Worm (Caenorhabditis elegans): ENCODE measurements around the gene srsy-1.

DNA sequence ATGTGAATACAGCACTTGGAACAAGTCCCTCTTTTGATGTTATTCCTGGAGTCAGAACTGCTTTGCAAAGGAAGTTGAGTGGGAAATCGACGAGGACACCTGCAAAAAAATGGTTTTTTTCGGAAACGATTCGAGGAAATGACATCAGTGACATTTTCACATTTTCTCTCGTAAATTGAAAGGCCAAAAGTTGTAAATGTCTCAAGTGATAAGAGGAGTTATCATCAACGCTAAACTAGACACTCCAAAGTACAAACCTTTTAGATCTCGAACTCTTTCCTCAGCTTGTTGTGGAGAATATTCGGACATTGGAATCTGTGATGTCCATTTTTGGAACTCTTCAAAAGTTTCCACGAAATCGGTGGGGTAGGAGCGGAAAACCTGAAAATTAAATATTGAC is 31.6 kb upstream of the srsy-1 start:
- TF ChIP-seq elt-3 (tag; optimal IDR thresholded peaks at IDR 0.05) (no peak), pqm-1 (tag; optimal IDR thresholded peaks at IDR 0.05) (no peak), nhr-11 (tag; optimal IDR thresholded peaks at IDR 0.05) (no peak), lin-39 (tag; optimal IDR thresholded peaks at IDR 0.05) (no peak), ZK546.5 (tag; optimal IDR thresholded peaks at IDR 0.05) (no peak), ceh-9 (tag; optimal IDR thresholded peaks at IDR 0.05) (no peak)
